Fruit fly (Drosophila melanogaster): ENCODE measurements around the gene Taf12.
A peak's percentile ranks its signal among the peaks of the same experiment; 100 is the strongest.

Taf12 gene

dm6 chr3R:11657786-11658193 is 21.7 kb downstream of the Taf12 start (continued):
- TF ChIP-seq psq (GFP tag; optimal IDR thresholded peaks at IDR 0.05) (no peak), hkb (optimal IDR thresholded peaks at IDR 0.05) (no peak), hkb (GFP tag; IDR thresholded peaks at IDR 0.05) (peak; percentile 39; the same call in 1 of the 2 replicates), CG4730 (GFP tag; IDR thresholded peaks at IDR 0.05) (no peak), tup (GFP tag; optimal IDR thresholded peaks at IDR 0.05) (no peak), Side (GFP tag; optimal IDR thresholded peaks at IDR 0.05) (peak; percentile 22), CG31224 (GFP tag; IDR thresholded peaks at IDR 0.05) (peak; percentile 37; the same call in 1 of the 2 replicates), CG8290 (GFP tag; optimal IDR thresholded peaks at IDR 0.05) (no peak), CG8290 (tag; optimal IDR thresholded peaks at IDR 0.05) (peak in 1 of 2 experiments; percentile 45), wdn (GFP tag; IDR thresholded peaks at IDR 0.05) (no peak), CG17912 (GFP tag; optimal IDR thresholded peaks at IDR 0.05) (no peak), esg (GFP tag; conservative IDR thresholded peaks at IDR 0.05) (no peak), CG9817 (tag; optimal IDR thresholded peaks at IDR 0.05) (peak; percentile 10), bab2 (GFP tag; optimal IDR thresholded peaks at IDR 0.05) (peak; percentile 24), gcm (GFP tag; optimal IDR thresholded peaks at IDR 0.05) (peak; percentile 31), CG2678 (tag; optimal IDR thresholded peaks at IDR 0.05) (peak; percentile 52), Hsf (GFP tag; optimal IDR thresholded peaks at IDR 0.05) (peak; percentile 20), YL-1 (GFP tag; optimal IDR thresholded peaks at IDR 0.05) (no peak), CG15073 (GFP tag; optimal IDR thresholded peaks at IDR 0.05) (no peak), NC2α (GFP tag; optimal IDR thresholded peaks at IDR 0.05) (no peak), Oli (tag; optimal IDR thresholded peaks at IDR 0.05) (no peak), CG30431 (GFP tag; optimal IDR thresholded peaks at IDR 0.05) (no peak), D19B (GFP tag; optimal IDR thresholded peaks at IDR 0.05) (no peak), pum (GFP tag; optimal IDR thresholded peaks at IDR 0.05) (peak; percentile 4), Lhr (GFP tag; optimal IDR thresholded peaks at IDR 0.05) (no peak), CG18619 (GFP tag; optimal IDR thresholded peaks at IDR 0.05) (no peak), CG13424 (tag; optimal IDR thresholded peaks at IDR 0.05) (peak; percentile 33), sima (GFP tag; optimal IDR thresholded peaks at IDR 0.05) (no peak), CoRest (tag; optimal IDR thresholded peaks at IDR 0.05) (peak; percentile 29), sens (GFP tag) (peak; percentile 81), gt (GFP tag; IDR thresholded peaks at IDR 0.05) (no peak), pzg (GFP tag; optimal IDR thresholded peaks at IDR 0.05) (no peak), CG8281 (tag; optimal IDR thresholded peaks at IDR 0.05) (no peak), CHES-1-like (GFP tag; optimal IDR thresholded peaks at IDR 0.05) (no peak), Elba2 (GFP tag; optimal IDR thresholded peaks at IDR 0.05) (no peak), CG9437 (GFP tag; optimal IDR thresholded peaks at IDR 0.05) (no peak), CG13624 (GFP tag; optimal IDR thresholded peaks at IDR 0.05) (peak; percentile 34), Spps (tag; optimal IDR thresholded peaks at IDR 0.05) (peak; percentile 7), inv (GFP tag; IDR thresholded peaks at IDR 0.05; ENCODE audit: partially characterized antibody) (no peak), Trl (optimal IDR thresholded peaks at IDR 0.05) (no peak), Trl (GFP tag; optimal IDR thresholded peaks at IDR 0.05) (peak; percentile 31), CG32532 (GFP tag; IDR thresholded peaks at IDR 0.05) (peak; percentile 66), Sry-δ (GFP tag; optimal IDR thresholded peaks at IDR 0.05) (no peak), hb (GFP tag; IDR thresholded peaks at IDR 0.05; ENCODE audit: partially characterized antibody) (no peak), CG1529 (GFP tag; optimal IDR thresholded peaks at IDR 0.05) (no peak), CG18764 (GFP tag; optimal IDR thresholded peaks at IDR 0.05) (no peak), CG33213 (GFP tag; optimal IDR thresholded peaks at IDR 0.05) (no peak), odd (GFP tag; optimal IDR thresholded peaks at IDR 0.05) (no peak), CG8924 (tag; optimal IDR thresholded peaks at IDR 0.05) (peak; percentile 13), oc (tag; optimal IDR thresholded peaks at IDR 0.05) (no peak), CG1024 (GFP tag; IDR thresholded peaks at IDR 0.05) (no peak), Usf (GFP tag; optimal IDR thresholded peaks at IDR 0.05) (no peak), Aef1 (GFP tag; IDR thresholded peaks at IDR 0.05) (no peak)

Data from whole organism, embryonic.